Fruit fly (Drosophila melanogaster) whole organism, embryonic: Measurements from ENCODE around the gene Trl.
A peak's percentile ranks its signal among the peaks of the same experiment; 100 is the strongest.

Experiments used
- Aef1 ChIP-seq: fragments of 200-800 bp; sonication (Bioruptor generic); IDR thresholded peaks from 3 replicates; pipeline ENCODE4 v1.3.6; 2022; ENCODE audit warnings: missing biosample characterization, missing genetic modification characterization
- CG11247 ChIP-seq: fragments of 200-800 bp; sonication (Bioruptor generic); IDR thresholded peaks from 2 replicates; pipeline ENCODE4 v1.3.6; 2022; ENCODE audit warnings: missing biosample characterization, missing genetic modification characterization
- CG11695 ChIP-seq: fragments of 200-800 bp; sonication (Bioruptor generic); IDR thresholded peaks from 3 replicates; pipeline ENCODE4 v1.3.6; 2022; ENCODE audit warnings: missing biosample characterization, missing genetic modification characterization
- CG14014 ChIP-seq: fragments of 200-800 bp; sonication (Bioruptor generic); IDR thresholded peaks from 2 replicates; pipeline ENCODE4 v1.3.6; 2022; ENCODE audit warnings: missing biosample characterization, missing genetic modification characterization
- CG14050 ChIP-seq: fragments of 200-800 bp; sonication (Bioruptor generic); IDR thresholded peaks from 3 replicates; pipeline ENCODE4 v1.3.6; 2022; ENCODE audit warnings: missing biosample characterization, missing genetic modification characterization
- CG14965 ChIP-seq: fragments of 200-800 bp; sonication (Bioruptor generic); optimal IDR thresholded peaks from 2 replicates; lab custom pipeline; 2016; ENCODE audit warnings: missing biosample characterization, missing genetic modification characterization, borderline replicate concordance
- CG15479 ChIP-seq: fragments of 200-800 bp; sonication (Bioruptor generic); optimal IDR thresholded peaks from 3 replicates; lab custom pipeline; 2019; ENCODE audit warnings: missing biosample characterization, mild to moderate bottlenecking, missing genetic modification characterization, moderate library complexity
- CG2202 ChIP-seq: fragments of 200-800 bp; sonication (Bioruptor generic); optimal IDR thresholded peaks from 2 replicates; lab custom pipeline; 2018; ENCODE audit warnings: missing biosample characterization, mild to moderate bottlenecking, missing genetic modification characterization
- CG31388 ChIP-seq: fragments of 200-800 bp; sonication (Bioruptor generic); optimal IDR thresholded peaks from 2 replicates; lab custom pipeline; 2016; ENCODE audit warnings: missing biosample characterization, missing genetic modification characterization
- CG33213 ChIP-seq: fragments of 200-800 bp; sonication (Bioruptor generic); optimal IDR thresholded peaks from 3 replicates; lab custom pipeline; 2016; ENCODE audit warnings: missing biosample characterization, missing genetic modification characterization
- CG34224 ChIP-seq: fragments of 200-800 bp; sonication (Bioruptor generic); IDR thresholded peaks from 3 replicates; pipeline ENCODE4 v1.3.6; 2022; ENCODE audit warnings: missing biosample characterization, missing genetic modification characterization; ENCODE audit not compliant: partially characterized antibody
- CG6765 ChIP-seq: fragments of 200-800 bp; sonication (Bioruptor generic); optimal IDR thresholded peaks from 3 replicates; lab custom pipeline; 2017; ENCODE audit warnings: missing biosample characterization, mild to moderate bottlenecking, missing genetic modification characterization
- CG7556 ChIP-seq: fragments of 200-800 bp; sonication (Bioruptor generic); optimal IDR thresholded peaks from 2 replicates; lab custom pipeline; 2017; ENCODE audit warnings: missing biosample characterization, mild to moderate bottlenecking, missing genetic modification characterization
- CG9727 ChIP-seq: fragments of 200-800 bp; sonication (Bioruptor generic); optimal IDR thresholded peaks from 3 replicates; lab custom pipeline; 2017; ENCODE audit warnings: missing biosample characterization, mild to moderate bottlenecking, missing genetic modification characterization
- CrebB ChIP-seq: fragments of 200-800 bp; sonication (Bioruptor generic); optimal IDR thresholded peaks from 3 replicates; lab custom pipeline; 2018; ENCODE audit warnings: missing biosample characterization, mild to moderate bottlenecking, missing genetic modification characterization
- Dek ChIP-seq: fragments of 200-800 bp; sonication (Bioruptor generic); optimal IDR thresholded peaks from 3 replicates; lab custom pipeline; 2019; ENCODE audit warnings: missing biosample characterization, mild to moderate bottlenecking, missing genetic modification characterization, moderate library complexity
- Dll ChIP-seq: fragments of 200-800 bp; sonication (Bioruptor generic); IDR thresholded peaks from 4 replicates; pipeline ENCODE4 v1.3.6; 2022; ENCODE audit warnings: missing biosample characterization, missing genetic modification characterization; ENCODE audit not compliant: partially characterized antibody
- Elba2 ChIP-seq: fragments of 200-800 bp; sonication (Bioruptor generic); optimal IDR thresholded peaks from 3 replicates; lab custom pipeline; 2016; ENCODE audit warnings: missing biosample characterization, missing genetic modification characterization
- Fer3 ChIP-seq: fragments of 200-800 bp; sonication (Bioruptor generic); optimal IDR thresholded peaks from 2 replicates; lab custom pipeline; 2018; ENCODE audit warnings: missing biosample characterization, mild to moderate bottlenecking, missing genetic modification characterization, moderate library complexity
- GATAe ChIP-seq: fragments of 200-800 bp; sonication (Bioruptor generic); conservative IDR thresholded peaks from 2 replicates; pipeline ENCODE4 v1.3.6; 2022; ENCODE audit warnings: missing biosample characterization, missing genetic modification characterization
- HLH3B ChIP-seq: fragments of 200-800 bp; sonication (Bioruptor generic); IDR thresholded peaks from 2 replicates; pipeline ENCODE4 v1.3.6; 2022; ENCODE audit warnings: missing biosample characterization, missing genetic modification characterization
- HmgD ChIP-seq: fragments of 200-800 bp; sonication (Bioruptor generic); optimal IDR thresholded peaks from 3 replicates; lab custom pipeline; 2016; ENCODE audit warnings: missing biosample characterization, missing genetic modification characterization
- Kr ChIP-seq: fragments of 200-800 bp; sonication (Bioruptor generic); optimal IDR thresholded peaks from 2 replicates; lab custom pipeline; 2017; ENCODE audit warnings: missing biosample characterization, mild to moderate bottlenecking, missing genetic modification characterization
- MESR4 ChIP-seq: fragments of 200-800 bp; sonication (Bioruptor generic); optimal IDR thresholded peaks from 2 replicates; lab custom pipeline; 2018; ENCODE audit warnings: missing biosample characterization, mild to moderate bottlenecking, missing genetic modification characterization, moderate library complexity
- Meics ChIP-seq: fragments of 200-800 bp; sonication (Bioruptor generic); optimal IDR thresholded peaks from 2 replicates; lab custom pipeline; 2017; ENCODE audit warnings: missing biosample characterization, mild to moderate bottlenecking, missing genetic modification characterization
- Mrtf ChIP-seq: fragments of 200-800 bp; sonication (Bioruptor generic); IDR thresholded peaks from 3 replicates; pipeline ENCODE4 v1.3.6; 2022; ENCODE audit warnings: missing biosample characterization, missing genetic modification characterization
- Oli ChIP-seq: fragments of 200-800 bp; sonication (Bioruptor generic); optimal IDR thresholded peaks from 2 replicates; lab custom pipeline; 2018; ENCODE audit warnings: missing biosample characterization, mild to moderate bottlenecking, missing genetic modification characterization, moderate library complexity
- Taf1 ChIP-seq: fragments of 200-800 bp; sonication (Bioruptor generic); IDR thresholded peaks from 2 replicates; pipeline ENCODE4 v1.3.6; 2022; ENCODE audit warnings: missing biosample characterization, missing genetic modification characterization
- YL-1 ChIP-seq: fragments of 200-800 bp; sonication (Bioruptor generic); optimal IDR thresholded peaks from 3 replicates; lab custom pipeline; 2017; ENCODE audit warnings: missing biosample characterization, mild to moderate bottlenecking, missing genetic modification characterization
- abd-A ChIP-seq: fragments of 200-800 bp; sonication (Bioruptor generic); optimal IDR thresholded peaks from 3 replicates; lab custom pipeline; 2019; ENCODE audit warnings: missing biosample characterization, mild to moderate bottlenecking, missing genetic modification characterization, moderate library complexity
- bigmax ChIP-seq: fragments of 200-800 bp; sonication (Bioruptor generic); optimal IDR thresholded peaks from 2 replicates; lab custom pipeline; 2018; ENCODE audit warnings: missing biosample characterization, mild to moderate bottlenecking, missing genetic modification characterization
- br ChIP-seq: fragments of >200 bp; optimal IDR thresholded peaks from 2 replicates; lab custom pipeline; 2017
- cwo ChIP-seq: fragments of 200-800 bp; sonication (Bioruptor generic); optimal IDR thresholded peaks from 3 replicates; lab custom pipeline; 2017; ENCODE audit warnings: missing biosample characterization, missing genetic modification characterization, mild to moderate bottlenecking, moderate library complexity, missing genetic modification reagents
- da ChIP-seq: fragments of 200-800 bp; sonication (Bioruptor generic); optimal IDR thresholded peaks from 2 replicates; lab custom pipeline; 2016; ENCODE audit warnings: missing biosample characterization, missing genetic modification characterization
- dimm ChIP-seq: fragments of 200-800 bp; sonication (Bioruptor generic); IDR thresholded peaks from 2 replicates; pipeline ENCODE4 v1.3.6; 2022; ENCODE audit warnings: missing biosample characterization, missing genetic modification characterization
- dm ChIP-seq: fragments of 200-800 bp; sonication (Bioruptor generic); optimal IDR thresholded peaks from 3 replicates; lab custom pipeline; 2016; ENCODE audit warnings: missing biosample characterization, missing genetic modification characterization
- dmrt99B ChIP-seq: fragments of 200-800 bp; sonication (Bioruptor generic); optimal IDR thresholded peaks from 2 replicates; lab custom pipeline; 2018; ENCODE audit warnings: missing biosample characterization, mild to moderate bottlenecking, missing genetic modification characterization, moderate library complexity
- h ChIP-seq: fragments of >200 bp; optimal IDR thresholded peaks from 2 replicates; lab custom pipeline; 2017
- ken ChIP-seq: fragments of 200-800 bp; sonication (Bioruptor generic); IDR thresholded peaks from 3 replicates; pipeline ENCODE4 v1.3.6; 2022; ENCODE audit warnings: missing biosample characterization, missing genetic modification characterization
- klu ChIP-seq: fragments of 200-800 bp; sonication (Bioruptor generic); IDR thresholded peaks from 2 replicates; pipeline ENCODE4 v1.3.6; 2022; ENCODE audit warnings: missing biosample characterization, missing genetic modification characterization
- maf-S ChIP-seq: fragments of 200-800 bp; sonication (Bioruptor generic); optimal IDR thresholded peaks from 2 replicates; lab custom pipeline; 2016; ENCODE audit warnings: missing biosample characterization, missing genetic modification characterization
- nerfin-2 ChIP-seq: fragments of 200-800 bp; sonication (Bioruptor generic); IDR thresholded peaks from 2 replicates; pipeline ENCODE4 v1.3.6; 2022; ENCODE audit warnings: missing biosample characterization, missing genetic modification characterization; ENCODE audit not compliant: partially characterized antibody
- sc ChIP-seq, 3 experiments: fragments of >200 bp in 2 of 3; fragments of 200-800 bp in 1 of 3; sonication (Bioruptor generic) in 1 of 3; optimal IDR thresholded peaks; 2 replicates in 2 of 3; 3 replicates in 1 of 3; lab custom pipeline; 2017; ENCODE audit warnings: mild to moderate bottlenecking in 1 of 3, missing biosample characterization in 1 of 3, missing genetic modification characterization in 1 of 3, missing genetic modification reagents in 1 of 3
- sens ChIP-seq: fragments of 200-800 bp; sonication (Bioruptor generic); peaks from one replicate; lab custom pipeline; 2016; ENCODE audit warnings: missing biosample characterization, missing genetic modification characterization
- sqz ChIP-seq: fragments of 200-800 bp; sonication (Bioruptor generic); optimal IDR thresholded peaks from 3 replicates; lab custom pipeline; 2018; ENCODE audit warnings: missing biosample characterization, mild to moderate bottlenecking, missing genetic modification characterization
- tna ChIP-seq: fragments of 200-800 bp; sonication (Bioruptor generic); IDR thresholded peaks from 2 replicates; pipeline ENCODE4 v1.3.6; 2022; ENCODE audit warnings: missing biosample characterization, missing genetic modification characterization; ENCODE audit not compliant: partially characterized antibody
- vvl ChIP-seq: fragments of 200-800 bp; sonication (Bioruptor generic); IDR thresholded peaks from 2 replicates; pipeline ENCODE4 v1.3.6; 2022; ENCODE audit warnings: missing biosample characterization, missing genetic modification characterization
- yki ChIP-seq: fragments of >200 bp; optimal IDR thresholded peaks from 3 replicates; lab custom pipeline; 2018
- z ChIP-seq: fragments of 200-800 bp; sonication (Bioruptor generic); IDR thresholded peaks from 3 replicates; pipeline ENCODE4 v1.3.6; 2022; ENCODE audit warnings: missing biosample characterization, missing genetic modification characterization
- zen2 ChIP-seq: fragments of 200-800 bp; sonication (Bioruptor generic); IDR thresholded peaks from 3 replicates; pipeline ENCODE4 v1.3.6; 2022; ENCODE audit warnings: missing biosample characterization, missing genetic modification characterization; ENCODE audit not compliant: partially characterized antibody
- zfh2 ChIP-seq: fragments of 200-800 bp; sonication (Bioruptor generic); optimal IDR thresholded peaks from 2 replicates; lab custom pipeline; 2016; ENCODE audit warnings: missing biosample characterization, missing genetic modification characterization

Trl gene

DNA sequence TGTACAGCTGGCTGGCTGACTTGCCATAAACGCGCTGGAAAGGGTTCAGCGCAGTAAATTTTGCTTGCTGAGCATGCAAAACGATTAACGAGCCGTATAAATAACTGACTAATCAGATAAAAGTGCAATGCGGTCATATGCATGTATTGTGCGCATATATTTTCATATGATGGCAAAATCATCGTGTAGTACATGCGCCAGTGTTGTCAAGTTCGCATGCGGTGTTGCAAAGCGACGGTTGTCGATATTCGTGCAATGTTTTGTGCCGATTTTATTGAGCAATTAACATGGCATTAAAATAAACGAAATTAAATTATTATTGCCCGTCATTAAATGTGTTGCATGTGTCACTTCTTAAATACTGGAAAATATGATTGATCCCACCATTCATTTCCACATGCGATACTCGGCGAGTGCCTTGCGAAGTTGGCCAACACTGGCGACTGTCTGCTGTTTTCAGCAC lies 29.3 kb upstream of the Trl start (continued):
- TF ChIP-seq CG7556 (GFP tag; lab: Kevin White, UChicago): peak; percentile 67
- TF ChIP-seq Fer3: peak; percentile 74
- peak; percentile 83 for TF ChIP-seq dm (GFP tag; lab: Kevin White, UChicago)
- peak; percentile 80 for TF ChIP-seq vvl (GFP tag; lab: Robert Waterston, UW)
- TF ChIP-seq Dek: peak; percentile 45
- no peak for TF ChIP-seq Meics (GFP tag; lab: Kevin White, UChicago)
- no peak; the same call in 1 of the 2 replicates for TF ChIP-seq GATAe (GFP tag; lab: Robert Waterston, UW)
- peak; percentile 85 for TF ChIP-seq maf-S
- peak; percentile 70 for TF ChIP-seq Elba2 (GFP tag; lab: Kevin White, UChicago)
- peak; percentile 64 for TF ChIP-seq HLH3B
- no peak for TF ChIP-seq CG14965 (GFP tag; lab: Kevin White, UChicago)
- TF ChIP-seq Aef1: peak; percentile 61
- peak; percentile 60 for TF ChIP-seq Oli
- peak; percentile 34 for TF ChIP-seq CG2202 (tag; lab: Kevin White, UChicago)
- TF ChIP-seq zfh2 (GFP tag; lab: Kevin White, UChicago): peak; percentile 92
- no peak for TF ChIP-seq z (GFP tag; lab: Robert Waterston, UW)
- TF ChIP-seq cwo (GFP tag; lab: Kevin White, UChicago): peak; percentile 13
- no peak for TF ChIP-seq yki (lab: Kevin White, UChicago)
- TF ChIP-seq Kr (GFP tag; lab: Kevin White, UChicago): no peak
- TF ChIP-seq HmgD (GFP tag; lab: Kevin White, UChicago): peak; percentile 88
- peak; percentile 82 for TF ChIP-seq klu
- TF ChIP-seq CrebB: peak; percentile 60
- TF ChIP-seq tna (GFP tag; lab: Robert Waterston, UW): peak; percentile 44
- TF ChIP-seq CG9727 (GFP tag; lab: Kevin White, UChicago): peak; percentile 64
- no peak for TF ChIP-seq dimm (GFP tag; lab: Robert Waterston, UW)
- peak; percentile 65; the same call in 2 of the 3 replicates for TF ChIP-seq Mrtf (GFP tag; lab: Robert Waterston, UW)
- TF ChIP-seq sens (GFP tag; lab: Kevin White, UChicago): peak; percentile 98
- peak; percentile 86 for TF ChIP-seq CG34224 (GFP tag; lab: Robert Waterston, UW)
- peak; percentile 69 for TF ChIP-seq Taf1 (GFP tag; lab: Robert Waterston, UW)
- TF ChIP-seq h: no peak
- TF ChIP-seq nerfin-2 (GFP tag; lab: Robert Waterston, UW): peak; percentile 69
- TF ChIP-seq dmrt99B: no peak
- no peak for TF ChIP-seq abd-A (tag; lab: Kevin White, UChicago)
- TF ChIP-seq CG14050: no peak; the same call in 2 of the 3 replicates
- peak; percentile 76 for TF ChIP-seq CG15479 (GFP tag; lab: Kevin White, UChicago)
- TF ChIP-seq zen2 (GFP tag; lab: Robert Waterston, UW): peak; percentile 77; the same call in 2 of the 3 replicates
- TF ChIP-seq sc (optimal IDR thresholded peaks at IDR 0.05; lab: Kevin White, UChicago): no peak
- TF ChIP-seq sc (GFP tag; optimal IDR thresholded peaks at IDR 0.05; lab: Kevin White, UChicago): no peak
- TF ChIP-seq MESR4 (GFP tag; lab: Kevin White, UChicago): peak; percentile 89
- TF ChIP-seq CG11247: peak; percentile 82
- peak; percentile 84 for TF ChIP-seq CG31388
- TF ChIP-seq sqz (GFP tag; lab: Kevin White, UChicago): no peak
- no peak for TF ChIP-seq CG6765 (GFP tag; lab: Kevin White, UChicago)
- peak; percentile 70 for TF ChIP-seq CG33213 (GFP tag; lab: Kevin White, UChicago)
- peak; percentile 85 for TF ChIP-seq Dll (GFP tag; lab: Robert Waterston, UW)
- TF ChIP-seq ken (GFP tag; lab: Robert Waterston, UW): peak; percentile 79; the same call in 2 of the 3 replicates
- TF ChIP-seq da (GFP tag; lab: Kevin White, UChicago): peak; percentile 62
- peak; percentile 78 for TF ChIP-seq YL-1
- peak; percentile 59; the same call in 1 of the 3 replicates for TF ChIP-seq CG11695
- TF ChIP-seq bigmax (GFP tag; lab: Kevin White, UChicago): no peak
- TF ChIP-seq CG14014 (GFP tag; lab: Robert Waterston, UW): peak; percentile 54; the same call in 1 of the 2 replicates
- no peak for TF ChIP-seq br (lab: Kevin White, UChicago)
